Worm (Caenorhabditis elegans): ENCODE measurements around the gene F09E5.14.

Gene F09E5.14

DNA sequence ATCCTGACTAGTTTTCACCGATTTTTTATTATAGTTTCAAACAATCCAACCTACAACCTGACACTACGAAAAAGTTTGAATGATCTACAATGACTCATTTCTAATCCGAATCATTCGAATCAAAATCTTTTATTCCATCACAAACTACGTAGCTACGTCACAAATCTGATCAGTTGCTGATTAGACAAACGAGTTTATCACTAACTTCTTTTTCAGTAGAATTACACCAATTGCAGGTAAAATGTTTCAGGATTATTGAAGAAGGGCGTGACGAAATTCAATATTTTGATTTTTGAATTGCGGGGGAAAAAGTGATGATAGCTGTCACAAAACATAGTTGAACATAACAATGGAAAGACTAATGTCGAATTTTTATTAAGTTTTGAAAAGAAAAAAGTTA lies 3.1 kb downstream of the F09E5.14 start:
- TF ChIP-seq pqm-1 (tag; optimal IDR thresholded peaks at IDR 0.05) (no peak), lin-14 (GFP tag; optimal IDR thresholded peaks at IDR 0.05) (no peak), Y116A8C.19 (tag; optimal IDR thresholded peaks at IDR 0.05; ENCODE audit: borderline replicate concordance) (no peak), sup-37 (GFP tag; optimal IDR thresholded peaks at IDR 0.05) (no peak), nhr-47 (tag; optimal IDR thresholded peaks at IDR 0.05) (peak; percentile 40), efl-1 (optimal IDR thresholded peaks at IDR 0.05) (no peak), efl-1 (GFP tag; optimal IDR thresholded peaks at IDR 0.05 in 1 of 2) (peak in 1 of 2 experiments; percentile 67), dsc-1 (tag; optimal IDR thresholded peaks at IDR 0.05) (peak; percentile 95), lsy-2 (tag; optimal IDR thresholded peaks at IDR 0.05) (no peak), nhr-71 (tag; optimal IDR thresholded peaks at IDR 0.05) (peak; percentile 32), ztf-4 (tag; optimal IDR thresholded peaks at IDR 0.05) (no peak), mab-9 (GFP tag; IDR thresholded peaks at IDR 0.05) (no peak), fkh-8 (tag; optimal IDR thresholded peaks at IDR 0.05) (peak; percentile 43), blmp-1 (tag; optimal IDR thresholded peaks at IDR 0.05) (no peak), hlh-17 (GFP tag; optimal IDR thresholded peaks at IDR 0.05; ENCODE audit: borderline replicate concordance) (no peak), sox-4 (tag; optimal IDR thresholded peaks at IDR 0.05) (no peak), pag-3 (tag; optimal IDR thresholded peaks at IDR 0.05; ENCODE audit: borderline replicate concordance, insufficient read depth) (no peak), nhr-85 (tag) (no peak), egl-13 (tag; optimal IDR thresholded peaks at IDR 0.05) (no peak), nhr-84 (tag; optimal IDR thresholded peaks at IDR 0.05) (no peak), nhr-76 (tag; optimal IDR thresholded peaks at IDR 0.05) (no peak), nhr-77 (tag; optimal IDR thresholded peaks at IDR 0.05) (no peak)

ce11 chrII:5340672-5341568 lies 3.8 kb downstream of the F09E5.14 start:
- TF ChIP-seq nhr-47 (tag; optimal IDR thresholded peaks at IDR 0.05), result peak; percentile 3
- TF ChIP-seq aly-2 (tag; optimal IDR thresholded peaks at IDR 0.05), result peak; percentile 76
- TF ChIP-seq elt-2 (tag; optimal IDR thresholded peaks at IDR 0.05), result no peak
- peak; percentile 10 for TF ChIP-seq fos-1 (tag; optimal IDR thresholded peaks at IDR 0.05)
- no peak for TF ChIP-seq nhr-84 (tag; optimal IDR thresholded peaks at IDR 0.05)
- peak; percentile 25; the same call in 1 of the 2 replicates for TF ChIP-seq ceh-88 (GFP tag; IDR thresholded peaks at IDR 0.05)
- peak; percentile 44 for TF ChIP-seq ama-1 (optimal IDR thresholded peaks at IDR 0.05)
- peak; percentile 62 for TF ChIP-seq fkh-8 (tag; optimal IDR thresholded peaks at IDR 0.05)
- peak in 1 of 2 experiments; percentile 36 for TF ChIP-seq lsy-2 (tag; optimal IDR thresholded peaks at IDR 0.05)
- no peak for TF ChIP-seq unc-98 (GFP tag; IDR thresholded peaks at IDR 0.05)
- TF ChIP-seq nhr-11 (tag; optimal IDR thresholded peaks at IDR 0.05), result peak; percentile 15

DNA sequence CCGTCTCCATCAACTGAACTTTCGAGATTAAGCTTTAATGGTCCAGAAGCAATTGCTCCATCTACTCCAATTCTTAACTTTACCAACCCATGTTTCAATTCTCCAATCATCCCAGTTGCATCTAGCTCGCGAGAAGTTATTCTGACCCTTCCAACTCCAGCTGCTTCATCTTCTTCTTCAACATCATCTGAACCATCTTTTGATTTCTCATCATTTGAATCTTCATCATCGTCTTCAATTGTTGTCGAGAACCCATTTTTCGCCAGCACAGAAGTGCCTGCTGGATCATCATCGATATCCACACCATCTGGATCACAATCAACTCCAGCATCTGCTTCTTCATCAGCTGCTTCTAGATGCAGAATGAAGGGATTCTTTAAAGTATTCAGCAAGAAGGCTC lies 5.1 kb downstream of the F09E5.14 start:
- no peak for TF ChIP-seq fkh-8 (tag; optimal IDR thresholded peaks at IDR 0.05)
- TF ChIP-seq ama-1 (optimal IDR thresholded peaks at IDR 0.05), result peak; percentile 25
- peak in 1 of 3 experiments; percentile 4 for TF ChIP-seq ceh-82 (tag; optimal IDR thresholded peaks at IDR 0.05)

DNA sequence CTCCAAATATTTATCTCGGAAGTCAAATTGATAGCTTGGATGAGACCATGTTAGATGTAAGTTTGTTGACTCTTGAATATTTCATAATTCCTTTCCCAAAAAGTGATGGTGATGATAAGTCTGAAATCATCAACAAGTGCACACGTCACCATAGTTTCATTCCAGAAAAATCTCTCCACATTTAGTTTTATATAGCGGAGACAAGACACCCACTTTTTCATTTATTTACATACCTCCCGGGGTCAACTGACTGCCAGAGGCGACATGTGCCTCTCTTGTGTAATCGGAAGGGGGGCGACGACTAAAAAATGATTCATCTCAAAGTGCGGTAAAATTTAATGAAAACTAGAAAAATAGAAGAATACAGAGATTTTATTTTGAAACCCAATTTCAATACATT lies 6.4 kb downstream of the F09E5.14 start:
- TF ChIP-seq sox-4 (tag; optimal IDR thresholded peaks at IDR 0.05) (no peak), C34B4.2 (tag; optimal IDR thresholded peaks at IDR 0.05) (no peak), mef-2 (tag; optimal IDR thresholded peaks at IDR 0.05) (no peak), nhr-76 (tag; optimal IDR thresholded peaks at IDR 0.05) (no peak), nhr-12 (tag; optimal IDR thresholded peaks at IDR 0.05) (no peak), aly-2 (tag; optimal IDR thresholded peaks at IDR 0.05) (no peak), blmp-1 (tag; optimal IDR thresholded peaks at IDR 0.05) (no peak), skn-1 (tag; optimal IDR thresholded peaks at IDR 0.05) (peak; percentile 76), nhr-47 (tag; optimal IDR thresholded peaks at IDR 0.05) (peak; percentile 32), swsn-7 (tag; optimal IDR thresholded peaks at IDR 0.05) (peak; percentile 28), rnt-1 (tag; optimal IDR thresholded peaks at IDR 0.05) (peak; percentile 19), mep-1 (tag; optimal IDR thresholded peaks at IDR 0.05) (peak; percentile 55), pax-3 (tag; optimal IDR thresholded peaks at IDR 0.05) (no peak), unc-62 (GFP tag; optimal IDR thresholded peaks at IDR 0.05) (no peak), dpl-1 (GFP tag; optimal IDR thresholded peaks at IDR 0.05) (peak in 1 of 3 experiments; percentile 15), Y116A8C.19 (tag; optimal IDR thresholded peaks at IDR 0.05; ENCODE audit: borderline replicate concordance) (no peak), tlp-1 (tag; optimal IDR thresholded peaks at IDR 0.05) (no peak), C04F5.9 (tag; optimal IDR thresholded peaks at IDR 0.05) (no peak), zag-1 (tag; optimal IDR thresholded peaks at IDR 0.05) (no peak), nhr-20 (tag; optimal IDR thresholded peaks at IDR 0.05) (peak; percentile 51), fkh-8 (tag; optimal IDR thresholded peaks at IDR 0.05) (peak; percentile 48), sup-37 (GFP tag; optimal IDR thresholded peaks at IDR 0.05) (no peak), jun-1 (tag; optimal IDR thresholded peaks at IDR 0.05) (peak; percentile 52), ceh-63 (GFP tag; optimal IDR thresholded peaks at IDR 0.05) (no peak)
